Worm (Caenorhabditis elegans) whole organism, midembryonic: ENCODE results near the gene tsp-12.

Experiments
- T22C8.4 ChIP-seq: fragments of 200-800 bp; sonication (Bioruptor generic); IDR thresholded peaks from 2 replicates; pipeline ENCODE4 v1.3.6; 2022; ENCODE audit warnings: missing genetic modification characterization, missing compliant biosample characterization
- cog-1 ChIP-seq: sonication (generic microtip); optimal IDR thresholded peaks from 2 replicates; lab custom pipeline; 2016; ENCODE audit warnings: missing genetic modification characterization, missing compliant biosample characterization
- flt-1 ChIP-seq: fragments of 200-800 bp; sonication (Bioruptor generic); IDR thresholded peaks from 2 replicates; pipeline ENCODE4 v1.3.6; 2022; ENCODE audit warnings: missing genetic modification characterization, missing compliant biosample characterization
- klf-2 ChIP-seq: fragments of 200-800 bp; sonication (Bioruptor generic); conservative IDR thresholded peaks from 2 replicates; pipeline ENCODE4 v1.3.6; 2022; ENCODE audit warnings: missing genetic modification reagents, missing genetic modification characterization, missing compliant biosample characterization
- med-1 ChIP-seq: sonication (generic microtip); optimal IDR thresholded peaks from 2 replicates; lab custom pipeline; 2017; ENCODE audit warnings: missing genetic modification characterization, mild to moderate bottlenecking, missing compliant biosample characterization, antibody characterized with exemption, missing genetic modification reagents; ENCODE audit not compliant: insufficient read depth
- ref-1 ChIP-seq: fragments of 200-800 bp; sonication (Bioruptor generic); conservative IDR thresholded peaks from 2 replicates; pipeline ENCODE4 v1.3.6; 2022; ENCODE audit warnings: missing genetic modification reagents, missing genetic modification characterization, missing compliant biosample characterization
- ztf-23 ChIP-seq: fragments of 200-800 bp; sonication (Bioruptor generic); IDR thresholded peaks from 2 replicates; pipeline ENCODE4 v1.3.6; 2022; ENCODE audit warnings: missing genetic modification reagents, missing genetic modification characterization, missing compliant biosample characterization
- ztf-29 ChIP-seq: fragments of 200-800 bp; sonication (Bioruptor generic); IDR thresholded peaks from 2 replicates; pipeline ENCODE4 v1.3.6; 2022; ENCODE audit warnings: missing genetic modification reagents, missing genetic modification characterization, missing compliant biosample characterization

DNA sequence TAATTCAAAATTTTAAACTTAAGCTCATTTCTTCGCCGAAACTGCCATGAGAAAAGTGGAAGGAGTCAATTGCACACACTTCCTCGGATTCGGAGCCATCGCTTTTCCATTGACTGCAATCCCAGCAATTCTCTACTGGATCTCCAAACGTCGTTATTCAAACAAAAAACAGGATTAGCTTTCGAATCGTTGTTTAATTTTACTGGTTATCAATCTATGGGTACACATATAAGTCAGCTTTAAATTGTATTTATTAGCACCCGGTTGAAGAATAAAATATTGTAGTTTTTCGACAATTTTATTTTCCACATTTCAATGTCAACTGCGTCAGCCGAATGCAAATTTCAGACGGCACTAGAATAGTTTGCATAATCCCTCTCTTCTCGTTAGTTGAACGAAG, 20.4 kb downstream of the tsp-12 start, which contains the start of gene glt-3:
- TF ChIP-seq ztf-29 (GFP tag; lab: Robert Waterston, UW) (no peak), klf-2 (no peak), ztf-23 (no peak), T22C8.4 (GFP tag; lab: Robert Waterston, UW) (no peak), flt-1 (GFP tag; lab: Robert Waterston, UW) (no peak), ref-1 (GFP tag; lab: Robert Waterston, UW) (no peak), med-1 (GFP tag; lab: Kevin White, UChicago) (no peak), cog-1 (tag; lab: Kevin White, UChicago) (no peak)
